Fruit fly (Drosophila melanogaster): Measurements from ENCODE around the gene koko.
A peak's percentile ranks its signal among the peaks of the same experiment; 100 is the strongest.

Gene koko

DNA sequence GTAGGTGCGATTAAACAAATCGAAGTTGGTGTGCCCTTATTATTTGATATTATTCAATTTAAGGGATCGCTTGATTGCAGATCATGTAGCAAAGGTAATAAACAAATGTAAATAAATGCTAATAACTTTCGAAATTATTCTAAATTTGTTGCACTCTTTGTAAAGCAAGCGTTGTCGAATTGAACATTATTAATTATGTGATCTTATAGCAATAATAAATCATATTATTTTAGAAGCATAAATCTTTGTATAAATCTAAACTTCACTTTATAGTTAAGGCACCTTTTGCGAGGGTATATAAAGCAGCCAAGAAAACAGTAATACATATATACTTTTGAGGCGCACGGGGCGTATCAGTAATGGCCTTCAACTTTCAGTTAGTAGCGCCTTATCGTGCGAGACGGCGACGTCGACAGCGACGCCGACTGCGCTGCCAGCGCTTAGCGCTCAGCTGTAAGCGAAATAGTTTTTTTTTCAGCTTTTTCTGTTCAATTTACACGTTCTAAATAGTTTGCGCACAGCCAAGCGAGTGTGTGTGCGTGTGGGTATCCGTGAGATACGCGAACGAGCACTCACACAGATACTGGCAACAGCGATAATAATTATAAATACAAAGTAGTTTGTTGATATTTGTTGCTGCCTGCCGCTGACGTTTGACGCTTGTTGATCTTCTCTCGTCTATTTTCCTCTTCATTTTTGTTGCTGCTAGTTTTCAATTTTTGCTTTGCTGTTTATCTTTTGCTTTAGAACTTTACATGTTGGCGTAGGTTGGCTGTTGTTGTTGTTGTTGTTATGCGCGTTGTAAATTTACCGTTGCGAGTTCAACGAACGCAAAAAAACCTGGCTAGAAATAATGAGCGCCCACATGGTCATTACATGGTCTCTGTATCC, 36.2 kb downstream of the koko start (continued):
- no peak for TF ChIP-seq lz (GFP tag; optimal IDR thresholded peaks at IDR 0.05)
- TF ChIP-seq net (GFP tag; optimal IDR thresholded peaks at IDR 0.05) = no peak
- TF ChIP-seq Lpt (GFP tag; optimal IDR thresholded peaks at IDR 0.05) = no peak
- TF ChIP-seq CG11294 (GFP tag; IDR thresholded peaks at IDR 0.05) = no peak
- no peak for TF ChIP-seq fd59A (GFP tag; optimal IDR thresholded peaks at IDR 0.05)
- no peak for TF ChIP-seq Hr38 (GFP tag; optimal IDR thresholded peaks at IDR 0.05)
- TF ChIP-seq Sox14 (GFP tag; optimal IDR thresholded peaks at IDR 0.05) = peak; percentile 26
- no peak for TF ChIP-seq Eip93F (GFP tag; optimal IDR thresholded peaks at IDR 0.05)
- no peak for TF ChIP-seq Met (GFP tag; optimal IDR thresholded peaks at IDR 0.05)
- no peak for TF ChIP-seq fd85E (GFP tag; optimal IDR thresholded peaks at IDR 0.05)
- TF ChIP-seq CG15336 (GFP tag; IDR thresholded peaks at IDR 0.05) = 0 out of 2 replicates have a peak, but pooled peaks have one; percentile 12
- peak; percentile 8 for TF ChIP-seq CG4318 (GFP tag; optimal IDR thresholded peaks at IDR 0.05)
- TF ChIP-seq dac (GFP tag; optimal IDR thresholded peaks at IDR 0.05) = no peak
- peak; percentile 17 for TF ChIP-seq spab (GFP tag; optimal IDR thresholded peaks at IDR 0.05)
- TF ChIP-seq CG6854 (GFP tag; optimal IDR thresholded peaks at IDR 0.05) = no peak
- peak; percentile 36 for TF ChIP-seq achi (GFP tag; optimal IDR thresholded peaks at IDR 0.05)
- TF ChIP-seq CG7368 (GFP tag; optimal IDR thresholded peaks at IDR 0.05) = no peak
- no peak for TF ChIP-seq CG8319 (GFP tag; optimal IDR thresholded peaks at IDR 0.05)
- TF ChIP-seq CG10631 (GFP tag; optimal IDR thresholded peaks at IDR 0.05) = peak; percentile 10
- no peak for TF ChIP-seq CG11902 (GFP tag; optimal IDR thresholded peaks at IDR 0.05)
- TF ChIP-seq Hr4 (GFP tag; optimal IDR thresholded peaks at IDR 0.05) = peak; percentile 50
- no peak for TF ChIP-seq Smox (GFP tag; optimal IDR thresholded peaks at IDR 0.05)
- TF ChIP-seq salr (GFP tag; optimal IDR thresholded peaks at IDR 0.05) = peak in 1 of 2 experiments; percentile 4
- TF ChIP-seq Gug (GFP tag; IDR thresholded peaks at IDR 0.05) = no peak
- no peak for TF ChIP-seq CG34406 (GFP tag; optimal IDR thresholded peaks at IDR 0.05)
- no peak for TF ChIP-seq esn (GFP tag; optimal IDR thresholded peaks at IDR 0.05)
- peak; percentile 96 for TF ChIP-seq fkh (GFP tag; optimal IDR thresholded peaks at IDR 0.05)
- TF ChIP-seq CG3919 (GFP tag; optimal IDR thresholded peaks at IDR 0.05) = no peak
- TF ChIP-seq dsx (GFP tag; optimal IDR thresholded peaks at IDR 0.05; ENCODE audit: poor library complexity, severe bottlenecking) = peak; percentile 32
- no peak for TF ChIP-seq CG1621 (tag; optimal IDR thresholded peaks at IDR 0.05)
- no peak for TF ChIP-seq topi (GFP tag; optimal IDR thresholded peaks at IDR 0.05)
- no peak for TF ChIP-seq CG31627 (GFP tag; optimal IDR thresholded peaks at IDR 0.05)

dm6 chr3R:18443232-18443631, 40.4 kb downstream of the koko start:
- peak; percentile 6 for TF ChIP-seq fkh (GFP tag; optimal IDR thresholded peaks at IDR 0.05)
- no peak for TF ChIP-seq CG10631 (GFP tag; optimal IDR thresholded peaks at IDR 0.05)
- 0 out of 3 replicates have a peak, but pooled peaks have one; percentile 18 for TF ChIP-seq CG6163 (GFP tag; IDR thresholded peaks at IDR 0.05)
- no peak for TF ChIP-seq Blimp-1 (GFP tag; optimal IDR thresholded peaks at IDR 0.05)
- TF ChIP-seq CG8319 (GFP tag; optimal IDR thresholded peaks at IDR 0.05) = no peak

dm6 chr3R:18445148-18445843, 42.5 kb downstream of the koko start:
- no peak for TF ChIP-seq CG10669 (GFP tag; optimal IDR thresholded peaks at IDR 0.05)
- no peak for TF ChIP-seq fd85E (GFP tag; optimal IDR thresholded peaks at IDR 0.05)
- no peak for TF ChIP-seq CG32006 (GFP tag; optimal IDR thresholded peaks at IDR 0.05)
- TF ChIP-seq vri (GFP tag; optimal IDR thresholded peaks at IDR 0.05) = peak; percentile 5
- TF ChIP-seq Eip78C (GFP tag) = peak; percentile 41
- TF ChIP-seq fkh (GFP tag; optimal IDR thresholded peaks at IDR 0.05) = peak; percentile 72
- no peak for TF ChIP-seq Hr38 (GFP tag; optimal IDR thresholded peaks at IDR 0.05)
